Fruit fly (Drosophila melanogaster): Measurements from ENCODE around the gene CG34133.
A peak's percentile ranks its signal among the peaks of the same experiment; 100 is the strongest.

The CG34133 gene

dm6 chr3R:29891183-29891582 lies 22.0 kb downstream of the CG34133 start:
- TF ChIP-seq sna (GFP tag; IDR thresholded peaks at IDR 0.05; ENCODE audit: partially characterized antibody) (no peak), CG7839 (tag; optimal IDR thresholded peaks at IDR 0.05) (no peak), gem (tag; optimal IDR thresholded peaks at IDR 0.05) (no peak), CG2875 (GFP tag; optimal IDR thresholded peaks at IDR 0.05) (peak; percentile 17), CG16863 (GFP tag; optimal IDR thresholded peaks at IDR 0.05) (no peak), lab (GFP tag; optimal IDR thresholded peaks at IDR 0.05) (peak; percentile 80), CrebB (tag; optimal IDR thresholded peaks at IDR 0.05) (peak; percentile 32), p53 (GFP tag; optimal IDR thresholded peaks at IDR 0.05) (no peak), grau (tag; optimal IDR thresholded peaks at IDR 0.05) (no peak), CG8924 (tag; optimal IDR thresholded peaks at IDR 0.05) (no peak), fd96Cb (tag; optimal IDR thresholded peaks at IDR 0.05) (no peak), ATbp (GFP tag; optimal IDR thresholded peaks at IDR 0.05) (peak; percentile 70), Trl (optimal IDR thresholded peaks at IDR 0.05) (no peak), Trl (GFP tag; optimal IDR thresholded peaks at IDR 0.05) (peak; percentile 27), CG8765 (GFP tag; IDR thresholded peaks at IDR 0.05) (no peak), Atf6 (GFP tag; IDR thresholded peaks at IDR 0.05) (peak; percentile 38; the same call in 1 of the 2 replicates), so (GFP tag; IDR thresholded peaks at IDR 0.05) (0 out of 3 replicates have a peak, but pooled peaks have one; percentile 12), zfh1 (GFP tag; IDR thresholded peaks at IDR 0.05) (no peak), Mes4 (GFP tag; optimal IDR thresholded peaks at IDR 0.05) (no peak), BEAF-32 (GFP tag; optimal IDR thresholded peaks at IDR 0.05) (no peak), ems (GFP tag; optimal IDR thresholded peaks at IDR 0.05) (no peak), CG14860 (GFP tag; IDR thresholded peaks at IDR 0.05; ENCODE audit: partially characterized antibody) (no peak), bsh (GFP tag; optimal IDR thresholded peaks at IDR 0.05) (peak in 1 of 2 experiments; percentile 38), al (GFP tag; IDR thresholded peaks at IDR 0.05) (no peak), vvl (GFP tag; IDR thresholded peaks at IDR 0.05) (peak; percentile 31; the same call in 1 of the 2 replicates), CG8089 (GFP tag; optimal IDR thresholded peaks at IDR 0.05) (no peak), Gug (GFP tag; IDR thresholded peaks at IDR 0.05) (no peak), CG13775 (GFP tag; optimal IDR thresholded peaks at IDR 0.05) (no peak), Rx (GFP tag; IDR thresholded peaks at IDR 0.05) (no peak), CG12236 (GFP tag; optimal IDR thresholded peaks at IDR 0.05) (no peak), emc (GFP tag; optimal IDR thresholded peaks at IDR 0.05) (no peak), corto (GFP tag; optimal IDR thresholded peaks at IDR 0.05) (no peak), lola (GFP tag; optimal IDR thresholded peaks at IDR 0.05) (no peak), Eip74EF (GFP tag; optimal IDR thresholded peaks at IDR 0.05) (no peak), nmo (GFP tag; optimal IDR thresholded peaks at IDR 0.05) (no peak), Sox100B (GFP tag; optimal IDR thresholded peaks at IDR 0.05) (no peak), Hmr (GFP tag; optimal IDR thresholded peaks at IDR 0.05) (peak; percentile 72), CG12155 (GFP tag; optimal IDR thresholded peaks at IDR 0.05) (no peak), CG7987 (GFP tag; optimal IDR thresholded peaks at IDR 0.05) (peak; percentile 41), CG14050 (GFP tag; IDR thresholded peaks at IDR 0.05) (no peak), D (optimal IDR thresholded peaks at IDR 0.05) (no peak), D (GFP tag; optimal IDR thresholded peaks at IDR 0.05) (no peak), trem (tag; optimal IDR thresholded peaks at IDR 0.05) (no peak), CG18619 (GFP tag; optimal IDR thresholded peaks at IDR 0.05) (peak; percentile 1), Drgx (GFP tag; IDR thresholded peaks at IDR 0.05) (no peak), CG4404 (GFP tag; IDR thresholded peaks at IDR 0.05) (no peak), CG15269 (tag; optimal IDR thresholded peaks at IDR 0.05) (peak; percentile 34), C15 (GFP tag; IDR thresholded peaks at IDR 0.05) (peak; percentile 15; the same call in 1 of the 3 replicates), cwo (GFP tag; optimal IDR thresholded peaks at IDR 0.05) (peak; percentile 11), NK7.1 (GFP tag; optimal IDR thresholded peaks at IDR 0.05) (peak; percentile 11), chn (GFP tag; optimal IDR thresholded peaks at IDR 0.05) (no peak)
